Fruit fly (Drosophila melanogaster) whole organism, wandering third instar larva: ENCODE results near the gene CG12236.

ENCODE experiments used
- Dif ChIP-seq: fragments of 200-275, 200-300 bp; sonication (Bioruptor generic); optimal IDR thresholded peaks from 2 replicates; lab custom pipeline; 2018; ENCODE audit warnings: missing biosample characterization, missing genetic modification characterization; ENCODE audit not compliant: partially characterized antibody
- Mio ChIP-seq: sonication (Bioruptor generic); optimal IDR thresholded peaks from 2 replicates; lab custom pipeline; 2016; ENCODE audit warnings: missing biosample characterization, missing genetic modification characterization
- Myc ChIP-seq: fragments of >200 bp; optimal IDR thresholded peaks from 2 replicates; lab custom pipeline; 2017
- OdsH ChIP-seq: fragments of 200-800 bp; sonication (Bioruptor generic); optimal IDR thresholded peaks from 2 replicates; lab custom pipeline; 2016; ENCODE audit warnings: missing biosample characterization, mild to moderate bottlenecking, missing genetic modification characterization
- Vsx2 ChIP-seq: fragments of 200-300, 225-300 bp; sonication (Bioruptor generic); optimal IDR thresholded peaks from 2 replicates; lab custom pipeline; 2018; ENCODE audit warnings: missing biosample characterization, missing genetic modification characterization; ENCODE audit not compliant: partially characterized antibody
- psq ChIP-seq: fragments of 200-800 bp; sonication (Bioruptor generic); optimal IDR thresholded peaks from 3 replicates; lab custom pipeline; 2017; ENCODE audit warnings: missing biosample characterization, mild to moderate bottlenecking, missing genetic modification characterization, moderate library complexity
- tai ChIP-seq: sonication (Bioruptor generic); optimal IDR thresholded peaks from 2 replicates; lab custom pipeline; 2016; ENCODE audit warnings: missing biosample characterization, missing genetic modification characterization
- woc ChIP-seq: sonication (Bioruptor generic); optimal IDR thresholded peaks from 2 replicates; lab custom pipeline; 2016; ENCODE audit warnings: missing biosample characterization, mild to moderate bottlenecking, missing genetic modification characterization

dm6 chrX:5888933-5889332, 19.0 kb upstream of the CG12236 start:
- no peak for TF ChIP-seq tai
- TF ChIP-seq OdsH (GFP tag; lab: Kevin White, UChicago) = peak; percentile 20
- no peak for TF ChIP-seq Myc (lab: Kevin White, UChicago)
- no peak for TF ChIP-seq Mio (GFP tag; lab: Kevin White, UChicago)
- no peak for TF ChIP-seq Vsx2
- TF ChIP-seq woc (GFP tag; lab: Kevin White, UChicago) = peak; percentile 49
- TF ChIP-seq Dif = no peak
- TF ChIP-seq psq (GFP tag; lab: Kevin White, UChicago) = no peak
